Fruit fly (Drosophila melanogaster) whole organism, embryonic: ENCODE measurements around the gene CG31103.

ENCODE experiments used
- B-H2 ChIP-seq: fragments of 200-800 bp; sonication (Bioruptor generic); optimal IDR thresholded peaks from 2 replicates; lab custom pipeline; 2018; ENCODE audit warnings: missing biosample characterization, mild to moderate bottlenecking, missing genetic modification characterization
- BtbVII ChIP-seq: fragments of 200-800 bp; sonication (Bioruptor generic); optimal IDR thresholded peaks from 3 replicates; lab custom pipeline; 2017; ENCODE audit warnings: missing biosample characterization, mild to moderate bottlenecking, missing genetic modification characterization
- Bteb2 ChIP-seq: fragments of 200-800 bp; sonication (Bioruptor generic); optimal IDR thresholded peaks from 2 replicates; lab custom pipeline; 2016; ENCODE audit warnings: missing biosample characterization, missing genetic modification characterization
- CG10147 ChIP-seq: fragments of 200-800 bp; sonication (Bioruptor generic); optimal IDR thresholded peaks from 2 replicates; lab custom pipeline; 2019; ENCODE audit warnings: missing biosample characterization, mild to moderate bottlenecking, missing genetic modification characterization, moderate library complexity
- CG10267 ChIP-seq: fragments of 200-800 bp; sonication (Bioruptor generic); optimal IDR thresholded peaks from 2 replicates; lab custom pipeline; 2018; ENCODE audit warnings: missing biosample characterization, mild to moderate bottlenecking, missing genetic modification characterization, moderate library complexity
- CG10366 ChIP-seq: fragments of 200-800 bp; sonication (Bioruptor generic); IDR thresholded peaks from 2 replicates; pipeline ENCODE4 v1.3.6; 2022; ENCODE audit warnings: missing biosample characterization, missing genetic modification characterization
- CG11247 ChIP-seq: fragments of 200-800 bp; sonication (Bioruptor generic); IDR thresholded peaks from 2 replicates; pipeline ENCODE4 v1.3.6; 2022; ENCODE audit warnings: missing biosample characterization, missing genetic modification characterization
- CG16813 ChIP-seq: fragments of 200-800 bp; sonication (Bioruptor generic); IDR thresholded peaks from 3 replicates; pipeline ENCODE4 v1.3.6; 2022; ENCODE audit warnings: missing biosample characterization, missing genetic modification characterization; ENCODE audit not compliant: partially characterized antibody
- CG17568 ChIP-seq: fragments of 200-800 bp; sonication (Bioruptor generic); optimal IDR thresholded peaks from 2 replicates; lab custom pipeline; 2018; ENCODE audit warnings: missing biosample characterization, mild to moderate bottlenecking, missing genetic modification characterization, moderate library complexity
- CG17612 ChIP-seq: fragments of 200-800 bp; sonication (Bioruptor generic); IDR thresholded peaks from 2 replicates; pipeline ENCODE4 v1.3.6; 2022; ENCODE audit warnings: missing biosample characterization, missing genetic modification characterization
- CG17802 ChIP-seq: fragments of 200-800 bp; sonication (Bioruptor generic); optimal IDR thresholded peaks from 2 replicates; lab custom pipeline; 2018; ENCODE audit warnings: missing biosample characterization, mild to moderate bottlenecking, missing genetic modification characterization, moderate library complexity
- CG17829 ChIP-seq: fragments of 200-800 bp; optimal IDR thresholded peaks from 2 replicates; lab custom pipeline; 2019; ENCODE audit warnings: missing biosample characterization, mild to moderate bottlenecking, missing genetic modification characterization, moderate library complexity
- CG18599 ChIP-seq: fragments of 200-800 bp; sonication (Bioruptor generic); optimal IDR thresholded peaks from 3 replicates; lab custom pipeline; 2017; ENCODE audit warnings: missing biosample characterization, missing genetic modification characterization, mild to moderate bottlenecking, moderate library complexity, missing genetic modification reagents
- CG30403 ChIP-seq: fragments of 200-800 bp; sonication (Bioruptor generic); optimal IDR thresholded peaks from 3 replicates; lab custom pipeline; 2016; ENCODE audit warnings: missing biosample characterization, missing genetic modification characterization
- CG3163 ChIP-seq: fragments of 200-800 bp; sonication (Bioruptor generic); optimal IDR thresholded peaks from 3 replicates; lab custom pipeline; 2016; ENCODE audit warnings: missing biosample characterization, missing genetic modification characterization
- CG34224 ChIP-seq: fragments of 200-800 bp; sonication (Bioruptor generic); IDR thresholded peaks from 3 replicates; pipeline ENCODE4 v1.3.6; 2022; ENCODE audit warnings: missing biosample characterization, missing genetic modification characterization; ENCODE audit not compliant: partially characterized antibody
- CG34376 ChIP-seq: fragments of 200-800 bp; sonication (Bioruptor generic); optimal IDR thresholded peaks from 2 replicates; lab custom pipeline; 2018; ENCODE audit warnings: missing biosample characterization, mild to moderate bottlenecking, missing genetic modification characterization
- CG3838 ChIP-seq: fragments of 200-800 bp; sonication (Bioruptor generic); optimal IDR thresholded peaks from 3 replicates; lab custom pipeline; 2016; ENCODE audit warnings: missing biosample characterization, missing genetic modification characterization
- CG43689 ChIP-seq: fragments of 200-800 bp; sonication (Bioruptor generic); IDR thresholded peaks from 2 replicates; pipeline ENCODE4 v1.3.6; 2022; ENCODE audit warnings: missing biosample characterization, missing genetic modification characterization
- CG4617 ChIP-seq: fragments of 200-800 bp; sonication (Bioruptor generic); optimal IDR thresholded peaks from 3 replicates; lab custom pipeline; 2016; ENCODE audit warnings: missing biosample characterization, missing genetic modification characterization, borderline replicate concordance
- CG5953 ChIP-seq: fragments of 200-800 bp; sonication (Bioruptor generic); IDR thresholded peaks from 2 replicates; pipeline ENCODE4 v1.3.6; 2022; ENCODE audit warnings: missing biosample characterization, missing genetic modification characterization
- CG8359 ChIP-seq: fragments of 200-800 bp; sonication (Bioruptor generic); optimal IDR thresholded peaks from 2 replicates; lab custom pipeline; 2017; ENCODE audit warnings: missing biosample characterization, mild to moderate bottlenecking, missing genetic modification characterization, borderline replicate concordance
- CG9817 ChIP-seq: fragments of 200-800 bp; sonication (Bioruptor generic); optimal IDR thresholded peaks from 2 replicates; lab custom pipeline; 2018; ENCODE audit warnings: missing biosample characterization, mild to moderate bottlenecking, missing genetic modification characterization, moderate library complexity
- HLH3B ChIP-seq: fragments of 200-800 bp; sonication (Bioruptor generic); IDR thresholded peaks from 2 replicates; pipeline ENCODE4 v1.3.6; 2022; ENCODE audit warnings: missing biosample characterization, missing genetic modification characterization
- Lim3 ChIP-seq: fragments of 200-800 bp; sonication (Bioruptor generic); IDR thresholded peaks from 2 replicates; pipeline ENCODE4 v1.3.6; 2022; ENCODE audit warnings: missing biosample characterization, missing genetic modification characterization
- MTF-1 ChIP-seq: fragments of 200-800 bp; sonication (Bioruptor generic); optimal IDR thresholded peaks from 2 replicates; lab custom pipeline; 2018; ENCODE audit warnings: missing biosample characterization, mild to moderate bottlenecking, missing genetic modification characterization, borderline replicate concordance
- Mrtf ChIP-seq: fragments of 200-800 bp; sonication (Bioruptor generic); IDR thresholded peaks from 3 replicates; pipeline ENCODE4 v1.3.6; 2022; ENCODE audit warnings: missing biosample characterization, missing genetic modification characterization
- Oli ChIP-seq: fragments of 200-800 bp; sonication (Bioruptor generic); optimal IDR thresholded peaks from 2 replicates; lab custom pipeline; 2018; ENCODE audit warnings: missing biosample characterization, mild to moderate bottlenecking, missing genetic modification characterization, moderate library complexity
- Pdp1 ChIP-seq, 2 experiments: fragments of 200-800 bp; sonication (Bioruptor generic); optimal IDR thresholded peaks; 3 replicates each; lab custom pipeline; 2016; ENCODE audit warnings: missing biosample characterization in 2 of 2, missing genetic modification characterization in 2 of 2, mild to moderate bottlenecking in 1 of 2, moderate library complexity in 1 of 2
- Xrp1 ChIP-seq: fragments of 200-800 bp; sonication (Bioruptor generic); IDR thresholded peaks from 2 replicates; pipeline ENCODE4 v1.3.6; 2022; ENCODE audit warnings: missing biosample characterization, missing genetic modification characterization
- YL-1 ChIP-seq: fragments of 200-800 bp; sonication (Bioruptor generic); optimal IDR thresholded peaks from 3 replicates; lab custom pipeline; 2017; ENCODE audit warnings: missing biosample characterization, mild to moderate bottlenecking, missing genetic modification characterization
- ac ChIP-seq: fragments of 200-800 bp; sonication (Bioruptor generic); optimal IDR thresholded peaks from 3 replicates; lab custom pipeline; 2017; ENCODE audit warnings: missing biosample characterization, mild to moderate bottlenecking, missing genetic modification characterization
- ash1 ChIP-seq: fragments of 200-800 bp; sonication (Bioruptor generic); optimal IDR thresholded peaks from 2 replicates; lab custom pipeline; 2018; ENCODE audit warnings: missing biosample characterization, mild to moderate bottlenecking, missing genetic modification characterization
- az2 ChIP-seq: fragments of 200-800 bp; sonication (Bioruptor generic); optimal IDR thresholded peaks from 3 replicates; lab custom pipeline; 2016; ENCODE audit warnings: missing biosample characterization, missing genetic modification characterization
- chn ChIP-seq: fragments of 200-800 bp; sonication (Bioruptor generic); optimal IDR thresholded peaks from 2 replicates; lab custom pipeline; 2016; ENCODE audit warnings: missing biosample characterization, missing genetic modification characterization
- ewg ChIP-seq: fragments of 200-800 bp; sonication (Bioruptor generic); optimal IDR thresholded peaks from 3 replicates; lab custom pipeline; 2017; ENCODE audit warnings: mild to moderate bottlenecking, missing biosample characterization, missing genetic modification reagents, missing genetic modification characterization
- grau ChIP-seq: fragments of 200-800 bp; optimal IDR thresholded peaks from 3 replicates; lab custom pipeline; 2019; ENCODE audit warnings: missing biosample characterization, mild to moderate bottlenecking, missing genetic modification characterization, moderate library complexity
- hkb ChIP-seq, 2 experiments: fragments of 200-800 bp in 1 of 2; fragments of >200 bp in 1 of 2; sonication (Bioruptor generic) in 1 of 2; IDR thresholded peaks in 1 of 2; optimal IDR thresholded peaks in 1 of 2; 2 replicates each; pipeline versions ENCODE4 v1.3.6 to Lab custom; 2017 to 2022; ENCODE audit warnings: missing biosample characterization in 1 of 2, missing genetic modification characterization in 1 of 2
- jigr1 ChIP-seq: fragments of 200-800 bp; sonication (Bioruptor generic); IDR thresholded peaks from 3 replicates; pipeline ENCODE4 v1.3.6; 2022; ENCODE audit warnings: missing biosample characterization, missing genetic modification characterization
- knrl ChIP-seq: fragments of 200-800 bp; sonication (Bioruptor generic); IDR thresholded peaks from 3 replicates; pipeline ENCODE4 v1.3.6; 2022; ENCODE audit warnings: missing biosample characterization, missing genetic modification characterization; ENCODE audit not compliant: partially characterized antibody
- mam ChIP-seq: fragments of 200-800 bp; sonication (Bioruptor generic); optimal IDR thresholded peaks from 3 replicates; lab custom pipeline; 2016; ENCODE audit warnings: missing biosample characterization, missing genetic modification characterization
- pfk ChIP-seq: fragments of 200-800 bp; sonication (Bioruptor generic); optimal IDR thresholded peaks from 2 replicates; lab custom pipeline; 2018; ENCODE audit warnings: missing biosample characterization, mild to moderate bottlenecking, missing genetic modification characterization, moderate library complexity
- rib ChIP-seq: fragments of 200-800 bp; sonication (Bioruptor generic); IDR thresholded peaks from 2 replicates; pipeline ENCODE4 v1.3.6; 2022; ENCODE audit warnings: missing biosample characterization, missing genetic modification characterization
- sd ChIP-seq: fragments of 200-800 bp; sonication (Bioruptor generic); optimal IDR thresholded peaks from 3 replicates; lab custom pipeline; 2018; ENCODE audit warnings: missing biosample characterization, mild to moderate bottlenecking, missing genetic modification characterization, moderate library complexity
- seq ChIP-seq: fragments of 200-800 bp; sonication (Bioruptor generic); IDR thresholded peaks from 2 replicates; pipeline ENCODE4 v1.3.6; 2022; ENCODE audit warnings: missing biosample characterization, missing genetic modification characterization
- shn ChIP-seq: fragments of 200-800 bp; sonication (Bioruptor generic); optimal IDR thresholded peaks from 3 replicates; lab custom pipeline; 2016; ENCODE audit warnings: missing biosample characterization, missing genetic modification characterization
- sima ChIP-seq: fragments of 200-800 bp; sonication (Bioruptor generic); optimal IDR thresholded peaks from 2 replicates; lab custom pipeline; 2016; ENCODE audit warnings: missing biosample characterization, missing genetic modification characterization
- slbo ChIP-seq: fragments of 200-800 bp; sonication (Bioruptor generic); IDR thresholded peaks from 2 replicates; pipeline ENCODE4 v1.3.6; 2022; ENCODE audit warnings: missing biosample characterization, missing genetic modification characterization
- vfl ChIP-seq: fragments of 200-800 bp; sonication (Bioruptor generic); optimal IDR thresholded peaks from 2 replicates; lab custom pipeline; 2016; ENCODE audit warnings: missing biosample characterization, missing genetic modification characterization

CG31103 gene

dm6 chr3R:25178521-25178920 lies 40.6 kb upstream of the CG31103 start (continued):
- TF ChIP-seq CG17829 = peak; percentile 75
- TF ChIP-seq CG3163 (GFP tag; lab: Kevin White, UChicago) = no peak
- TF ChIP-seq vfl = no peak
- TF ChIP-seq CG4617 (GFP tag; lab: Kevin White, UChicago) = peak; percentile 37
- TF ChIP-seq az2 = peak; percentile 83
- peak; percentile 32 for TF ChIP-seq CG3838 (GFP tag; lab: Kevin White, UChicago)
- TF ChIP-seq ac = peak; percentile 64
- no peak for TF ChIP-seq Lim3 (GFP tag; lab: Robert Waterston, UW)
- no peak for TF ChIP-seq hkb (optimal IDR thresholded peaks at IDR 0.05; lab: Kevin White, UChicago)
- TF ChIP-seq hkb (GFP tag; IDR thresholded peaks at IDR 0.05; lab: Robert Waterston, UW) = 0 out of 2 replicates have a peak, but pooled peaks have one; percentile 35
- TF ChIP-seq CG16813 (GFP tag; lab: Robert Waterston, UW) = peak; percentile 42; the same call in 1 of the 3 replicates
- TF ChIP-seq CG9817 (tag; lab: Kevin White, UChicago) = peak; percentile 27
- no peak for TF ChIP-seq BtbVII (GFP tag; lab: Kevin White, UChicago)
- TF ChIP-seq sima (GFP tag; lab: Kevin White, UChicago) = no peak
- peak; percentile 75 for TF ChIP-seq Mrtf (GFP tag; lab: Robert Waterston, UW)
- TF ChIP-seq chn (GFP tag; lab: Kevin White, UChicago) = peak; percentile 89
- TF ChIP-seq CG10366 (GFP tag; lab: Robert Waterston, UW) = peak; percentile 66
- 0 out of 3 replicates have a peak, but pooled peaks have one; percentile 59 for TF ChIP-seq jigr1
- 0 out of 2 replicates have a peak, but pooled peaks have one; percentile 59 for TF ChIP-seq CG5953 (GFP tag; lab: Robert Waterston, UW)
- no peak for TF ChIP-seq B-H2 (GFP tag; lab: Kevin White, UChicago)
- peak; percentile 57 for TF ChIP-seq CG10267
- peak; percentile 67 for TF ChIP-seq CG30403 (GFP tag; lab: Kevin White, UChicago)
- TF ChIP-seq slbo (GFP tag; lab: Robert Waterston, UW) = peak; percentile 48
- no peak for TF ChIP-seq CG34224
- TF ChIP-seq grau (tag; lab: Kevin White, UChicago) = peak; percentile 69
- no peak for TF ChIP-seq CG34376 (GFP tag; lab: Kevin White, UChicago)
- peak; percentile 60 for TF ChIP-seq ewg
- no peak for TF ChIP-seq CG17802
- TF ChIP-seq seq (GFP tag; lab: Robert Waterston, UW) = 0 out of 2 replicates have a peak, but pooled peaks have one; percentile 16
- TF ChIP-seq sd (tag; lab: Kevin White, UChicago) = no peak
- TF ChIP-seq knrl (GFP tag; lab: Robert Waterston, UW) = no peak
- peak; percentile 11 for TF ChIP-seq Bteb2 (GFP tag; lab: Kevin White, UChicago)
- TF ChIP-seq CG17612 (GFP tag; lab: Robert Waterston, UW) = 0 out of 2 replicates have a peak, but pooled peaks have one; percentile 16
- TF ChIP-seq ash1 (GFP tag; lab: Kevin White, UChicago) = no peak
- no peak for TF ChIP-seq rib (GFP tag; lab: Robert Waterston, UW)
- no peak for TF ChIP-seq CG10147 (GFP tag; lab: Kevin White, UChicago)
- TF ChIP-seq MTF-1 (GFP tag; lab: Kevin White, UChicago) = peak; percentile 5
- TF ChIP-seq mam (GFP tag; lab: Kevin White, UChicago) = no peak
- TF ChIP-seq CG8359 = no peak
- TF ChIP-seq HLH3B (GFP tag; lab: Robert Waterston, UW) = peak; percentile 48; the same call in 1 of the 2 replicates
- TF ChIP-seq Xrp1 (GFP tag; lab: Robert Waterston, UW) = peak; percentile 88
- no peak for TF ChIP-seq shn (GFP tag; lab: Kevin White, UChicago)
- no peak for TF ChIP-seq pfk (GFP tag; lab: Kevin White, UChicago)
- peak; percentile 70 for TF ChIP-seq Oli
- 0 out of 2 replicates have a peak, but pooled peaks have one; percentile 46 for TF ChIP-seq CG11247
- TF ChIP-seq CG43689 = no peak
- no peak for TF ChIP-seq Pdp1 (GFP tag; optimal IDR thresholded peaks at IDR 0.05; lab: Kevin White, UChicago)
- TF ChIP-seq CG17568 (GFP tag; lab: Kevin White, UChicago) = peak; percentile 42
- TF ChIP-seq YL-1 (GFP tag; lab: Kevin White, UChicago) = no peak
- peak; percentile 35 for TF ChIP-seq CG18599 (GFP tag; lab: Kevin White, UChicago)
